Worm (Caenorhabditis elegans) whole organism, late embryonic: ENCODE results near the gene nas-29.

Experiments
- C38D4.7 ChIP-seq: fragments of 200-800 bp; sonication (Bioruptor generic); optimal IDR thresholded peaks from 2 replicates; lab custom pipeline; 2018; ENCODE audit warnings: mild to moderate bottlenecking, missing genetic modification characterization, moderate library complexity, missing compliant biosample characterization
- K02D7.2 ChIP-seq: sonication (generic microtip); optimal IDR thresholded peaks from 2 replicates; lab custom pipeline; 2017; ENCODE audit warnings: mild to moderate bottlenecking, missing genetic modification characterization, missing compliant biosample characterization
- K09A11.1 ChIP-seq: sonication (generic microtip); optimal IDR thresholded peaks from 2 replicates; lab custom pipeline; 2017; ENCODE audit warnings: antibody characterized with exemption, mild to moderate bottlenecking, missing genetic modification characterization, missing compliant biosample characterization; ENCODE audit not compliant: insufficient read depth
- T23F11.4 ChIP-seq: fragments of 200-800 bp; sonication (Bioruptor generic); optimal IDR thresholded peaks from 2 replicates; lab custom pipeline; 2018; ENCODE audit warnings: mild to moderate bottlenecking, missing genetic modification characterization, missing compliant biosample characterization
- Y22D7AL.16 ChIP-seq: sonication (generic microtip); optimal IDR thresholded peaks from 2 replicates; lab custom pipeline; 2016; ENCODE audit warnings: missing genetic modification characterization, missing compliant biosample characterization
- ceh-18 ChIP-seq: sonication (generic microtip); optimal IDR thresholded peaks from 2 replicates; lab custom pipeline; 2016; ENCODE audit warnings: missing genetic modification characterization, missing compliant biosample characterization
- ceh-24 ChIP-seq: sonication (generic microtip); optimal IDR thresholded peaks from 2 replicates; lab custom pipeline; 2016; ENCODE audit warnings: mild to moderate bottlenecking, missing genetic modification characterization, missing compliant biosample characterization
- ceh-31 ChIP-seq: sonication (generic microtip); optimal IDR thresholded peaks from 2 replicates; lab custom pipeline; 2016; ENCODE audit warnings: missing genetic modification characterization, missing compliant biosample characterization
- ceh-45 ChIP-seq: fragments of 200-800 bp; sonication (Bioruptor generic); IDR thresholded peaks from 2 replicates; pipeline ENCODE4 v1.3.6; 2022; ENCODE audit warnings: missing genetic modification reagents, missing genetic modification characterization, missing compliant biosample characterization
- ceh-48 ChIP-seq: sonication (generic microtip); optimal IDR thresholded peaks from 2 replicates; lab custom pipeline; 2016; ENCODE audit warnings: missing genetic modification characterization, inconsistent platforms, missing compliant biosample characterization
- ceh-9 ChIP-seq: sonication (generic microtip); optimal IDR thresholded peaks from 2 replicates; lab custom pipeline; 2016; ENCODE audit warnings: mild to moderate bottlenecking, missing genetic modification characterization, inconsistent platforms, missing compliant biosample characterization
- che-1 ChIP-seq: sonication (generic microtip); optimal IDR thresholded peaks from 2 replicates; lab custom pipeline; 2016; ENCODE audit warnings: mild to moderate bottlenecking, missing genetic modification characterization, missing compliant biosample characterization
- dve-1 ChIP-seq: sonication (generic microtip); optimal IDR thresholded peaks from 2 replicates; lab custom pipeline; 2017; ENCODE audit warnings: antibody characterized with exemption, mild to moderate bottlenecking, missing genetic modification characterization, missing compliant biosample characterization
- elt-2 ChIP-seq: sonication (generic microtip); optimal IDR thresholded peaks from 2 replicates; lab custom pipeline; 2016; ENCODE audit warnings: missing genetic modification reagents, missing genetic modification characterization, missing compliant biosample characterization
- hlh-8 ChIP-seq: sonication (generic microtip); optimal IDR thresholded peaks from 2 replicates; lab custom pipeline; 2016; ENCODE audit warnings: missing genotype, missing genetic modification characterization, missing compliant biosample characterization
- madf-2 ChIP-seq: sonication (generic microtip); optimal IDR thresholded peaks from 2 replicates; lab custom pipeline; 2017; ENCODE audit warnings: missing genetic modification characterization, missing compliant biosample characterization
- nfya-1 ChIP-seq: sonication (generic microtip); optimal IDR thresholded peaks from 2 replicates; lab custom pipeline; 2017; ENCODE audit warnings: missing genetic modification characterization, mild to moderate bottlenecking, missing compliant biosample characterization, antibody characterized with exemption, moderate library complexity
- nhr-11 ChIP-seq: fragments of 150-350 bp; optimal IDR thresholded peaks from 2 replicates; lab custom pipeline; 2014; ENCODE audit warnings: missing biosample characterization, missing genetic modification characterization
- nhr-232 ChIP-seq: sonication (generic microtip); optimal IDR thresholded peaks from 2 replicates; lab custom pipeline; 2016; ENCODE audit warnings: missing genetic modification characterization, missing compliant biosample characterization
- odd-2 ChIP-seq: sonication (generic microtip); optimal IDR thresholded peaks from 2 replicates; lab custom pipeline; 2017; ENCODE audit warnings: antibody characterized with exemption, mild to moderate bottlenecking, missing genetic modification characterization, missing compliant biosample characterization
- pax-1 ChIP-seq: fragments of 150-350 bp; optimal IDR thresholded peaks from 2 replicates; lab custom pipeline; 2014; ENCODE audit warnings: missing biosample characterization, missing genetic modification characterization
- pha-2 ChIP-seq: sonication (generic microtip); optimal IDR thresholded peaks from 2 replicates; lab custom pipeline; 2017; ENCODE audit warnings: mild to moderate bottlenecking, missing genetic modification characterization, missing compliant biosample characterization
- pha-4 ChIP-seq: fragments of 150-350 bp; optimal IDR thresholded peaks from 2 replicates; lab custom pipeline; 2018; ENCODE audit warnings: missing biosample characterization, missing genetic modification reagents, missing genetic modification characterization
- pqm-1 ChIP-seq: sonication (generic microtip); optimal IDR thresholded peaks from 2 replicates; lab custom pipeline; 2016; ENCODE audit warnings: missing genetic modification characterization, missing compliant biosample characterization
- ref-2 ChIP-seq: sonication (generic microtip); optimal IDR thresholded peaks from 2 replicates; lab custom pipeline; 2016; ENCODE audit warnings: missing genetic modification characterization, missing compliant biosample characterization
- sdc-2 ChIP-seq: sonication (generic microtip); optimal IDR thresholded peaks from 2 replicates; lab custom pipeline; 2016; ENCODE audit warnings: missing genotype, missing genetic modification characterization, missing compliant biosample characterization
- sox-2 ChIP-seq: fragments of 200-800 bp; sonication (Bioruptor generic); IDR thresholded peaks from 2 replicates; pipeline ENCODE4 v1.3.6; 2022; ENCODE audit warnings: missing genetic modification reagents, missing genetic modification characterization, missing compliant biosample characterization
- syd-9 ChIP-seq: sonication (generic microtip); optimal IDR thresholded peaks from 2 replicates; lab custom pipeline; 2016; ENCODE audit warnings: mild to moderate bottlenecking, missing genetic modification characterization, moderate library complexity, missing compliant biosample characterization
- tbx-2 ChIP-seq: sonication (generic microtip); optimal IDR thresholded peaks from 2 replicates; lab custom pipeline; 2016; ENCODE audit warnings: missing genetic modification characterization, missing compliant biosample characterization
- unc-3 ChIP-seq, 2 experiments: fragments of 200-800 bp in 1 of 2; sonication (Bioruptor generic) in 1 of 2; sonication (generic microtip) in 1 of 2; conservative IDR thresholded peaks in 1 of 2; optimal IDR thresholded peaks in 1 of 2; 2 replicates each; pipeline versions ENCODE4 v1.3.6 to Lab custom; 2016 to 2022; ENCODE audit warnings: missing compliant biosample characterization in 2 of 2, missing genetic modification characterization in 2 of 2, missing genetic modification reagents in 1 of 2
- unc-42 ChIP-seq: sonication (generic microtip); optimal IDR thresholded peaks from 2 replicates; lab custom pipeline; 2016; ENCODE audit warnings: missing genotype, missing genetic modification characterization, missing compliant biosample characterization
- unc-55 ChIP-seq: sonication (generic microtip); optimal IDR thresholded peaks from 2 replicates; lab custom pipeline; 2017; ENCODE audit warnings: missing biosample characterization, missing genetic modification reagents, missing genetic modification characterization
- unc-86 ChIP-seq: sonication (generic microtip); optimal IDR thresholded peaks from 2 replicates; lab custom pipeline; 2016; ENCODE audit warnings: missing genetic modification characterization, missing compliant biosample characterization
- zip-5 ChIP-seq: sonication (generic microtip); optimal IDR thresholded peaks from 2 replicates; lab custom pipeline; 2016; ENCODE audit warnings: missing genetic modification characterization, missing compliant biosample characterization
- ztf-16 ChIP-seq: sonication (generic microtip); optimal IDR thresholded peaks from 2 replicates; lab custom pipeline; 2017; ENCODE audit warnings: missing genetic modification characterization, missing compliant biosample characterization

Gene nas-29

ce11 chrII:5150829-5151228, 9.0 kb upstream of the nas-29 start, which contains the start of gene srb-16:
Gene srb-16, minus strand, starts transcription at chrII:5150929.
- TF ChIP-seq elt-2 (tag; lab: Kevin White, UChicago) (no peak), zip-5 (tag; lab: Kevin White, UChicago) (no peak), C38D4.7 (GFP tag; lab: Kevin White, UChicago) (no peak), nfya-1 (tag; lab: Kevin White, UChicago) (no peak), Y22D7AL.16 (tag; lab: Kevin White, UChicago) (no peak)

DNA sequence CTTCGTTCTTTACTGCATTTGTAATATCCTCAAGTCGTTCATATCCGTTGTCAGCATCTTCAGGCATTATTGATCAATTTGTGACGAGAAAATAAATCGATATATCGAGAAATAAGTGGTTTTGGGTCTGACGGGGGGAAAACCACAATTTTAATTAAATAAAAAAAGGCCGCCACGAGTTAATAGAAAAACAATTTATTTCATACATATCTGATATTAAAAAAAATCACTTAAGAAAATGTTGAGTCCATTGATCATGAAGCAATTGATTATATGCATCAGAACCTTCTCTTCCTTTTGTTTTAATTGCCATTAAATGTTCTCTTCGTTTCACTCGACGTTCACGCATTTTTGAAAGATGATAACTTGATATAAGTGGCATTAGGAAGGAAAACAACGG, 6.5 kb upstream of the nas-29 start, which contains the start of gene F58A6.5:
TSS of gene F58A6.5 (minus strand) at position 101 of the 400 bp plus-strand sequence.
- TF ChIP-seq unc-42 (tag; lab: Kevin White, UChicago) (no peak), unc-55 (GFP tag; lab: Kevin White, UChicago) (no peak), nfya-1 (tag; lab: Kevin White, UChicago) (no peak), syd-9 (tag; lab: Kevin White, UChicago) (no peak), ceh-31 (no peak), pha-4 (tag; lab: Kevin White, UChicago) (no peak)

ce11 chrII:5142619-5143018, 783 bp upstream of the nas-29 start, which contains the start of gene F58A6.1:
Gene F58A6.1, plus strand, starts transcription at chrII:5142919.
- TF ChIP-seq dve-1 (tag; lab: Kevin White, UChicago) (no peak), sdc-2 (tag; lab: Kevin White, UChicago) (no peak), madf-2 (tag; lab: Kevin White, UChicago) (no peak), K09A11.1 (tag; lab: Kevin White, UChicago) (no peak), nhr-11 (tag; lab: Kevin White, UChicago) (no peak), ref-2 (tag; lab: Kevin White, UChicago) (no peak), pha-2 (tag; lab: Kevin White, UChicago) (no peak), odd-2 (no peak)

DNA sequence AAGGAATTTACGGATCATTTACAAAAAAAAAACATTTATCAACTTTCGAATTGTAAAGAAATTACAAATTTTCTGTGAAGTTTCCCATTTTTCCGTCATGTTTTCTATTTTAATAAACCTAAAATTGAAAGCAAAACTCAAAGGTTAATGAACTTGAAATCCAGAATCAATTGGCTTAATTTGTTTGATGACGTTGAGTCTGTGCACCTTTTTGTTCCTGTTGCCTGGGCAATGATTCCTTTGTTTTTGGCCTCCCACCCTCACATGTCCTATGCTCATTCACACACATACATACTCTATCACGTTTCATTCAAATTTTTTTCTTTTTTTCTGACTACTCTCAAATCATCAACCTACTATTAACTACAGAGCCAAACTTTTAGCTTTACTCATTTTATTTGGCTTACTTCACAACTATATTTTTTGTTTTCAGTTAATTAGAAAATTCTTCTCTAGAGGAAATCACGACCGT, 5.5 kb downstream of the nas-29 start, which contains the start of gene F58A6.2:
TSS of gene F58A6.2 (plus strand) at position 422 of the 472 bp plus-strand sequence.
- no peak for TF ChIP-seq ceh-24 (tag; lab: Kevin White, UChicago)
- TF ChIP-seq sox-2, result no peak
- no peak for TF ChIP-seq madf-2 (tag; lab: Kevin White, UChicago)

- no peak for TF ChIP-seq K09A11.1 (tag; lab: Kevin White, UChicago)
- TF ChIP-seq pha-4 (tag; lab: Kevin White, UChicago), result no peak
- TF ChIP-seq syd-9 (tag; lab: Kevin White, UChicago), result no peak
- TF ChIP-seq K02D7.2 (tag; lab: Kevin White, UChicago), result no peak
- no peak for TF ChIP-seq unc-42 (tag; lab: Kevin White, UChicago)
- no peak for TF ChIP-seq ceh-18 (tag; lab: Kevin White, UChicago)
- TF ChIP-seq Y22D7AL.16 (tag; lab: Kevin White, UChicago), result no peak
- no peak for TF ChIP-seq T23F11.4 (GFP tag; lab: Kevin White, UChicago)
- no peak for TF ChIP-seq ceh-48 (tag; lab: Kevin White, UChicago)
- TF ChIP-seq pqm-1 (tag; lab: Kevin White, UChicago), result no peak
Measured at ce11 chrII:5131800-5132199, 10.0 kb downstream of the nas-29 start.

ce11 chrII:5130081-5130480, 11.8 kb downstream of the nas-29 start, which contains the start of gene lgc-56:
Gene lgc-56, plus strand, starts transcription at chrII:5130381.
- TF ChIP-seq ztf-16 (no peak), unc-3 (GFP tag; conservative IDR thresholded peaks at IDR 0.05; lab: Robert Waterston, UW) (no peak), unc-3 (tag; optimal IDR thresholded peaks at IDR 0.05; lab: Kevin White, UChicago) (no peak), nhr-232 (no peak), unc-86 (no peak), ceh-24 (tag; lab: Kevin White, UChicago) (no peak), sox-2 (no peak), che-1 (tag; lab: Kevin White, UChicago) (no peak), syd-9 (tag; lab: Kevin White, UChicago) (no peak), Y22D7AL.16 (tag; lab: Kevin White, UChicago) (no peak), C38D4.7 (GFP tag; lab: Kevin White, UChicago) (no peak), elt-2 (tag; lab: Kevin White, UChicago) (no peak), madf-2 (tag; lab: Kevin White, UChicago) (no peak), tbx-2 (no peak), ceh-9 (tag; lab: Kevin White, UChicago) (no peak), ceh-45 (GFP tag; lab: Robert Waterston, UW) (no peak), pax-1 (tag; lab: Kevin White, UChicago) (no peak), hlh-8 (no peak)
